Fruit fly (Drosophila melanogaster): ENCODE data around the gene SAK.
A peak's percentile ranks its signal among the peaks of the same experiment; 100 is the strongest.

SAK gene

DNA sequence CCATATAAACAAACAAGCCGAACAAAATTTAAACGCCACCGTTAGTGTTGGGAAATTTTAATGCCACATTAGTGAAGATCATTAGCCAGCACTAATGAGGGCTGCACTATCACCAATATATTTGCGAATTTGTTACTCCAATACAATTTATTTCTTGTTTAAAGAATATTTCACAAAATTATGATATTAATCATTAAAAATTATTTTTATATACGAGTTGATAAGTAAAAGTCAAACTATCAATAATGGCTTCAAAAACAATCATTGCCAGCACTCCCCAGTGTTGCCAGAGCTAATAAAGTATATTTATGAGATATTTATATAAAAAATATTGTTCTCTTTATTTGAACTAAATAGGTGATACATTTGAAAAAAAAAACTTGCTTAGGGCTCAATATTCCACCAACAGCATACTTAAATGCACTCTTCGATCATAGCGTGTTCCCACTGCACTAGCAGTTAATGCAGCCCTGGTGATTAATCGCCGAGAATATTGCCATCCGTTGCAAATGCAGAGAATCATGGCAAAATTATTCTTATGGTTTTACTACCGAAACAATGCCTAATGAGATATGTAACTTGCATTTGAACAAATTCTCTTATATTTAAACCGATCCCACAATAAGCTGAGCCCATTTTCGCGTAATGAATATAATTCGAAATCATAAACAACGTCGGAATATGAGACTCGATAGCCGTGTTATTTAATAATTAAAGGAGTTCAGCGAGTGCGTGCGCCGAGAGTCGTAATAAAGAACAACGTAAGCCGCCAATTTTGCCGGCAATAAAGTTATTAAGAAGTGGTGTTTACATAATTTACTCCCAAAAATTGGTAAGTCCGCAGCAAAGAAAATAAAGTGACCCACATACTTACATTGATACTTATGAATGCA lies at the start of gene SAK, which contains the start of gene Cdk12:
TSS of gene SAK (minus strand) at position 65 of the 893 bp plus-strand sequence.
TSS of gene Cdk12 (plus strand) at position 484 of the 893 bp plus-strand sequence.
- TF ChIP-seq Clk (GFP tag; optimal IDR thresholded peaks at IDR 0.05), result peak; percentile 70
- TF ChIP-seq bab1 (GFP tag; optimal IDR thresholded peaks at IDR 0.05), result peak; percentile 91
- TF ChIP-seq ovo (GFP tag; optimal IDR thresholded peaks at IDR 0.05), result peak; percentile 86
- peak; percentile 75 for TF ChIP-seq tj (GFP tag; optimal IDR thresholded peaks at IDR 0.05)
- TF ChIP-seq cic (GFP tag; optimal IDR thresholded peaks at IDR 0.05), result peak; percentile 59
- peak; percentile 60 for TF ChIP-seq CG1620 (GFP tag; optimal IDR thresholded peaks at IDR 0.05)
- peak; percentile 92 for TF ChIP-seq CG7101 (tag; optimal IDR thresholded peaks at IDR 0.05)
- TF ChIP-seq Mnt (GFP tag; optimal IDR thresholded peaks at IDR 0.05), result peak; percentile 58
- peak; percentile 95 for TF ChIP-seq CG11617 (GFP tag; optimal IDR thresholded peaks at IDR 0.05)
- peak; percentile 89 for TF ChIP-seq CG33017 (tag; optimal IDR thresholded peaks at IDR 0.05)
- peak; percentile 84 for TF ChIP-seq CG5204 (GFP tag; optimal IDR thresholded peaks at IDR 0.05)
- TF ChIP-seq cnc (optimal IDR thresholded peaks at IDR 0.05), result no peak
- TF ChIP-seq toe (GFP tag; optimal IDR thresholded peaks at IDR 0.05), result peak; percentile 85
- peak; percentile 74 for TF ChIP-seq Hr96 (GFP tag; optimal IDR thresholded peaks at IDR 0.05)
- TF ChIP-seq kay (GFP tag; ENCODE audit: borderline replicate concordance), result peak; percentile 86
- peak; percentile 84 for TF ChIP-seq Crg-1 (GFP tag; optimal IDR thresholded peaks at IDR 0.05)
- peak; percentile 83 for TF ChIP-seq CG14711 (tag; optimal IDR thresholded peaks at IDR 0.05)
- TF ChIP-seq pad (GFP tag; optimal IDR thresholded peaks at IDR 0.05), result peak; percentile 82
- TF ChIP-seq CG7045 (GFP tag; optimal IDR thresholded peaks at IDR 0.05), result peak; percentile 94
- TF ChIP-seq CG12768 (GFP tag; optimal IDR thresholded peaks at IDR 0.05), result peak; percentile 93

DNA sequence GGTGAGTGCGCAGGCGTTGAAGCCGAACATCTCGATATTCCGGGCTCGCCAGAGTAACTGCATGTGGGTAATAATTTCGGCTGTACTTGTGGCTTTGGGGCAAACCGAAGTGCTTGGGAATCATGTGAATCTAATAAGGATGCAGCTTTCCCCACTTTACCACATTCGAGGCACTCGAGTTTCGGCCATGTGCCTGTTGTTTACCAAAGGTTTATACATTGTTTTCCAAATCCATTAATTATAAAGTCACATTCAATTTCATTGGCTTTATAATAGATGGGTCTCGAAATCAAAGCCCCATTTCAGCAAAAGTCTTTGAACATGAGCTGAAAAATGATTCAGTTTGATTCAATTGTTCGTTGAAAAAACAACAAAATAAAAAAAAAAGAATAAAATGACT lies 49.4 kb upstream of the SAK start, which contains the start of gene CG7634:
TSS of gene CG7634 (plus strand) at position 301 of the 400 bp plus-strand sequence.
- TF ChIP-seq Clk (GFP tag; optimal IDR thresholded peaks at IDR 0.05) (no peak), kay (GFP tag; ENCODE audit: borderline replicate concordance) (no peak), Hr96 (GFP tag; optimal IDR thresholded peaks at IDR 0.05) (no peak), Mnt (GFP tag; optimal IDR thresholded peaks at IDR 0.05) (no peak), CG33017 (tag; optimal IDR thresholded peaks at IDR 0.05) (no peak), cnc (optimal IDR thresholded peaks at IDR 0.05) (no peak), pad (GFP tag; optimal IDR thresholded peaks at IDR 0.05) (no peak), CG14711 (tag; optimal IDR thresholded peaks at IDR 0.05) (no peak), CG7101 (tag; optimal IDR thresholded peaks at IDR 0.05) (no peak), CG7045 (GFP tag; optimal IDR thresholded peaks at IDR 0.05) (no peak), tj (GFP tag; optimal IDR thresholded peaks at IDR 0.05) (no peak), toe (GFP tag; optimal IDR thresholded peaks at IDR 0.05) (no peak), CG5204 (GFP tag; optimal IDR thresholded peaks at IDR 0.05) (no peak), CG12768 (GFP tag; optimal IDR thresholded peaks at IDR 0.05) (no peak), ovo (GFP tag; optimal IDR thresholded peaks at IDR 0.05) (no peak), Crg-1 (GFP tag; optimal IDR thresholded peaks at IDR 0.05) (no peak), CG1620 (GFP tag; optimal IDR thresholded peaks at IDR 0.05) (no peak)

DNA sequence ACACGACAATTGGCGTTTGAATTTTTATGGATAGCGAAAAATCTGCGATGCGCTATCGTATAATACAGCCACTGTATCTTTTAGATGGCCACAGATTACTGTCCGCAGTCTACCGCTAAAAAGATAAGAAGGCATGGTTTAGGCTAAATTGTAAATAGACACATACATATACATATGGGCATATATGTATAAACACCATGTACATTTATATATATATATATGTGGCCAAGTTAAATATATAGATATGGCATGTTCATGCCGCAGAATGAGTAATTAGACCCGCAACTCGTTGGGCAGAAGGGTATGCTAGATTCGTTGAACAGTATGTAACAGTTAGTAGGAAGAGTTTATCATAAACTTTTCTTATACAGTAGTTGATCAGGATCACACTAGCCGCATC lies 46.4 kb upstream of the SAK start, which contains the start of gene CapaR:
TSS of gene CapaR (minus strand) at position 101 of the 400 bp plus-strand sequence.
- TF ChIP-seq bab1 (GFP tag; optimal IDR thresholded peaks at IDR 0.05), result no peak
- TF ChIP-seq Clk (GFP tag; optimal IDR thresholded peaks at IDR 0.05), result no peak
- TF ChIP-seq cnc (optimal IDR thresholded peaks at IDR 0.05), result no peak
- TF ChIP-seq CG33017 (tag; optimal IDR thresholded peaks at IDR 0.05), result no peak
- no peak for TF ChIP-seq Mnt (GFP tag; optimal IDR thresholded peaks at IDR 0.05)
- TF ChIP-seq cic (GFP tag; optimal IDR thresholded peaks at IDR 0.05), result no peak
- no peak for TF ChIP-seq CG12768 (GFP tag; optimal IDR thresholded peaks at IDR 0.05)
- no peak for TF ChIP-seq CG14711 (tag; optimal IDR thresholded peaks at IDR 0.05)
- TF ChIP-seq CG11617 (GFP tag; optimal IDR thresholded peaks at IDR 0.05), result no peak
- TF ChIP-seq Crg-1 (GFP tag; optimal IDR thresholded peaks at IDR 0.05), result no peak
- no peak for TF ChIP-seq pad (GFP tag; optimal IDR thresholded peaks at IDR 0.05)
- no peak for TF ChIP-seq CG1620 (GFP tag; optimal IDR thresholded peaks at IDR 0.05)
- no peak for TF ChIP-seq CG5204 (GFP tag; optimal IDR thresholded peaks at IDR 0.05)
- no peak for TF ChIP-seq toe (GFP tag; optimal IDR thresholded peaks at IDR 0.05)
- TF ChIP-seq Hr96 (GFP tag; optimal IDR thresholded peaks at IDR 0.05), result no peak

DNA sequence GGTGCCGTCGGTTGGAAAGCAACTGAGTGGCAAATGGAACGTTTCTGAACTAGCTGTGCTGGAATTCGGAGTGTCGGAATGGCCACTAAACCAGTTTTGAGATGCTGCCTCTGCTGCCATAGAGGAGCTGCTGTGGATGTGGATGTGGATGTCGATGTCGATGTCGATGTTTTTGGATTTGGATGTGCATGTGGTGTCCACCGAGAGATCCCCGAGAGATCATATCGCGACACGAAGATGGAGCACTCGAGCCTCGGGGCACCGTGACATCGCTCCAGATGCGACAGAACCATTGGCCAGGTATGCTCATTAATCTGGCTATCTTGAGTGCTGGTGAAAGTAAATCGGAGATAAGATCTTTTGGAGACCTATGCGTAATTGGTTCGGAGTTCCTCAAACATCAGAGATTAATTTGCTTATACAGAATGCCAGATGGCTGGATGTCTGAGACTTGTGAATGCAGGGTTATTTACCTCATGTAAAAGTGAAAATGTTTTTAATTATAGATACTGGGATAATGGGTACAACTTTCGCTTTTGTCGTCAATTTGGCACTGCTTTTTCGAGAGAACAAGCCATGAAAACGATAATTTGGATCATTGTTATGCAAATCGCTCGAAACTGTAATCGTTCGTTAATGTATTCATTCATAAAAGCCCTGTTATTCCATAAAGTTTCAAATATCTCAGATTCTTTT lies 42.6 kb upstream of the SAK start, which contains the start of gene CG7173:
TSS of gene CG7173 (minus strand) at position 51 of the 696 bp plus-strand sequence.
- no peak for TF ChIP-seq cic (GFP tag; optimal IDR thresholded peaks at IDR 0.05)
- no peak for TF ChIP-seq Clk (GFP tag; optimal IDR thresholded peaks at IDR 0.05)
- no peak for TF ChIP-seq tj (GFP tag; optimal IDR thresholded peaks at IDR 0.05)
- no peak for TF ChIP-seq kay (GFP tag; ENCODE audit: borderline replicate concordance)
- no peak for TF ChIP-seq CG7045 (GFP tag; optimal IDR thresholded peaks at IDR 0.05)
- no peak for TF ChIP-seq Crg-1 (GFP tag; optimal IDR thresholded peaks at IDR 0.05)
- no peak for TF ChIP-seq CG12768 (GFP tag; optimal IDR thresholded peaks at IDR 0.05)
- TF ChIP-seq CG14711 (tag; optimal IDR thresholded peaks at IDR 0.05), result no peak
- no peak for TF ChIP-seq CG11617 (GFP tag; optimal IDR thresholded peaks at IDR 0.05)
- TF ChIP-seq toe (GFP tag; optimal IDR thresholded peaks at IDR 0.05), result no peak
- no peak for TF ChIP-seq CG5204 (GFP tag; optimal IDR thresholded peaks at IDR 0.05)
- TF ChIP-seq Hr96 (GFP tag; optimal IDR thresholded peaks at IDR 0.05), result no peak
- no peak for TF ChIP-seq CG1620 (GFP tag; optimal IDR thresholded peaks at IDR 0.05)
- TF ChIP-seq ovo (GFP tag; optimal IDR thresholded peaks at IDR 0.05), result no peak

DNA sequence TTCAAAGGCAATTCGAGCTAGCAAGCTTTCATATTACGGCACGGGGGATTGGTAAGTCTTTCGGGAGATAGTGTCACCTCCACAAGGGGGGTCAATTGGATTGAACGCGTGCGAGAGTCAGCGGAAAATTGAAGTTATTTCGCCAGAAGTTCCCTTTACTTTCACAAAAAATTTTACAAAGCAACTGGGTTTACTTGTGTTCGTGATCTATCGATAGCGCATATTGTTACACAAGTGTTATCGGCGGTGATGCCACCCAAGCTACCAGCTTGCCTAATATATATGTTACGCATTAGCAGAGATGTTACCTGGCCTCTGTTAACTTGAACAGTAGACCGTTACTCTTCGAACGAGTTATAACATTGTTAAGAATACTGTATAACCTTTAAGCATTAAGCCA lies 39.1 kb upstream of the SAK start, which contains the start of gene Wnk:
TSS of gene Wnk (minus strand) at position 177 of the 400 bp plus-strand sequence.
- no peak for TF ChIP-seq cic (GFP tag; optimal IDR thresholded peaks at IDR 0.05)
- TF ChIP-seq Mnt (GFP tag; optimal IDR thresholded peaks at IDR 0.05), result no peak
- no peak for TF ChIP-seq Hr96 (GFP tag; optimal IDR thresholded peaks at IDR 0.05)
- no peak for TF ChIP-seq toe (GFP tag; optimal IDR thresholded peaks at IDR 0.05)
- TF ChIP-seq CG14711 (tag; optimal IDR thresholded peaks at IDR 0.05), result no peak
- no peak for TF ChIP-seq CG12768 (GFP tag; optimal IDR thresholded peaks at IDR 0.05)
- TF ChIP-seq bab1 (GFP tag; optimal IDR thresholded peaks at IDR 0.05), result peak; percentile 50
- TF ChIP-seq kay (GFP tag; ENCODE audit: borderline replicate concordance), result no peak

Measured in whole organism, adult.